Fruit fly (Drosophila melanogaster) whole organism, pupa: ENCODE measurements around the gene CG32461.
A peak's percentile ranks its signal among the peaks of the same experiment; 100 is the strongest.

Experiments
- CG10348 ChIP-seq: fragments of 200-800 bp; sonication (Bioruptor generic); IDR thresholded peaks from 2 replicates; pipeline ENCODE4 v1.3.6; 2022; ENCODE audit warnings: missing biosample characterization, missing genetic modification characterization
- CG12605 ChIP-seq: fragments of 200-800 bp; sonication (Bioruptor generic); IDR thresholded peaks from 2 replicates; pipeline ENCODE4 v1.3.6; 2022; ENCODE audit warnings: missing biosample characterization, missing genetic modification characterization
- CG13204 ChIP-seq: fragments of 200-800 bp; sonication (Bioruptor generic); optimal IDR thresholded peaks from 2 replicates; lab custom pipeline; 2018; ENCODE audit warnings: missing biosample characterization, mild to moderate bottlenecking, missing genetic modification characterization, moderate library complexity
- CG14655 ChIP-seq: fragments of 200-800 bp; sonication (Bioruptor generic); optimal IDR thresholded peaks from 3 replicates; lab custom pipeline; 2017; ENCODE audit warnings: mild to moderate bottlenecking, missing biosample characterization, missing genetic modification reagents, missing genetic modification characterization
- CG15710 ChIP-seq: fragments of 200-800 bp; sonication (Bioruptor generic); optimal IDR thresholded peaks from 2 replicates; lab custom pipeline; 2018; ENCODE audit warnings: missing biosample characterization, mild to moderate bottlenecking, missing genetic modification characterization, moderate library complexity
- CG17806 ChIP-seq: fragments of 200-800 bp; sonication (Bioruptor generic); optimal IDR thresholded peaks from 2 replicates; lab custom pipeline; 2018; ENCODE audit warnings: missing biosample characterization, mild to moderate bottlenecking, missing genetic modification characterization, moderate library complexity
- CG32121 ChIP-seq: fragments of 200-800 bp; sonication (Bioruptor generic); IDR thresholded peaks from 2 replicates; pipeline ENCODE4 v1.3.6; 2022; ENCODE audit warnings: missing biosample characterization, missing genetic modification characterization
- CG34367 ChIP-seq: fragments of 200-800 bp; sonication (Bioruptor generic); optimal IDR thresholded peaks from 2 replicates; lab custom pipeline; 2018; ENCODE audit warnings: missing biosample characterization, mild to moderate bottlenecking, missing genetic modification characterization
- CG4496 ChIP-seq: fragments of 200-800 bp; sonication (Bioruptor generic); IDR thresholded peaks from 3 replicates; pipeline ENCODE4 v1.3.6; 2022; ENCODE audit warnings: missing biosample characterization, missing genetic modification characterization
- CG8159 ChIP-seq: fragments of 200-800 bp; sonication (Bioruptor generic); optimal IDR thresholded peaks from 3 replicates; lab custom pipeline; 2018; ENCODE audit warnings: missing biosample characterization, mild to moderate bottlenecking, missing genetic modification characterization, moderate library complexity
- CG8301 ChIP-seq: fragments of 200-800 bp; sonication (Bioruptor generic); optimal IDR thresholded peaks from 2 replicates; lab custom pipeline; 2018; ENCODE audit warnings: missing biosample characterization, mild to moderate bottlenecking, missing genetic modification characterization
- CG9948 ChIP-seq: fragments of 200-800 bp; sonication (Bioruptor generic); optimal IDR thresholded peaks from 2 replicates; lab custom pipeline; 2018; ENCODE audit warnings: missing biosample characterization, mild to moderate bottlenecking, missing genetic modification characterization, moderate library complexity
- D1 ChIP-seq: fragments of 200-800 bp; sonication (Bioruptor generic); optimal IDR thresholded peaks from 2 replicates; lab custom pipeline; 2018; ENCODE audit warnings: missing biosample characterization, mild to moderate bottlenecking, missing genetic modification characterization, moderate library complexity
- EcR ChIP-seq: fragments of 200-800 bp; sonication (Bioruptor generic); optimal IDR thresholded peaks from 3 replicates; lab custom pipeline; 2019; ENCODE audit warnings: missing biosample characterization, missing genetic modification characterization, mild to moderate bottlenecking, moderate library complexity, missing genetic modification reagents
- Ets98B ChIP-seq: fragments of 200-800 bp; sonication (Bioruptor generic); IDR thresholded peaks from 2 replicates; pipeline ENCODE4 v1.3.6; 2022; ENCODE audit warnings: missing biosample characterization, missing genetic modification characterization
- Pif1A ChIP-seq: fragments of 200-800 bp; sonication (Bioruptor generic); optimal IDR thresholded peaks from 3 replicates; lab custom pipeline; 2016; ENCODE audit warnings: missing biosample characterization, missing genetic modification characterization
- Pif1B ChIP-seq: fragments of 200-800 bp; sonication (Bioruptor generic); optimal IDR thresholded peaks from 3 replicates; lab custom pipeline; 2016; ENCODE audit warnings: missing biosample characterization, missing genetic modification characterization
- Snoo ChIP-seq: fragments of 200-800 bp; sonication (Bioruptor generic); optimal IDR thresholded peaks from 3 replicates; lab custom pipeline; 2017; ENCODE audit warnings: missing biosample characterization, mild to moderate bottlenecking, missing genetic modification characterization, inconsistent platforms
- fd96Ca ChIP-seq: fragments of 200-800 bp; sonication (Bioruptor generic); IDR thresholded peaks from 3 replicates; pipeline ENCODE4 v1.3.6; 2022; ENCODE audit warnings: missing biosample characterization, missing genetic modification characterization
- gl ChIP-seq: fragments of 200-800 bp; sonication (Bioruptor generic); optimal IDR thresholded peaks from 2 replicates; lab custom pipeline; 2018; ENCODE audit warnings: missing biosample characterization, mild to moderate bottlenecking, missing genetic modification characterization
- rn ChIP-seq: fragments of 200-800 bp; sonication (Bioruptor generic); IDR thresholded peaks from 2 replicates; pipeline ENCODE4 v1.3.6; 2022; ENCODE audit warnings: missing biosample characterization, missing genetic modification characterization

The CG32461 gene

dm6 chr3L:22952703-22953102 is 2.4 kb downstream of the CG32461 start:
- TF ChIP-seq CG15710 (no peak), gl (tag; lab: Kevin White, UChicago) (no peak), CG17806 (tag; lab: Kevin White, UChicago) (no peak), CG32121 (GFP tag; lab: Robert Waterston, UW) (no peak)

dm6 chr3L:22947993-22948954 is 6.8 kb downstream of the CG32461 start:
- TF ChIP-seq Pif1B (GFP tag; lab: Kevin White, UChicago), result peak; percentile 2
- TF ChIP-seq EcR (GFP tag; lab: Kevin White, UChicago), result peak; percentile 27
- TF ChIP-seq D1, result no peak

- no peak for TF ChIP-seq Pif1B (GFP tag; lab: Kevin White, UChicago)
- 0 out of 3 replicates have a peak, but pooled peaks have one; percentile 7 for TF ChIP-seq CG4496
- TF ChIP-seq CG9948 (tag; lab: Kevin White, UChicago), result no peak
- TF ChIP-seq Ets98B (GFP tag; lab: Robert Waterston, UW), result peak; percentile 27; the same call in 1 of the 2 replicates
- TF ChIP-seq Snoo, result no peak
- no peak for TF ChIP-seq CG17806 (tag; lab: Kevin White, UChicago)
- TF ChIP-seq rn (GFP tag; lab: Robert Waterston, UW), result no peak
- 0 out of 3 replicates have a peak, but pooled peaks have one; percentile 27 for TF ChIP-seq fd96Ca
- TF ChIP-seq CG13204 (GFP tag; lab: Kevin White, UChicago), result peak; percentile 39
- TF ChIP-seq gl (tag; lab: Kevin White, UChicago), result no peak
Measured at dm6 chr3L:22945264-22945941, 9.7 kb downstream of the CG32461 start, which contains the start of gene Mes2. Mes2 (plus strand) TSS chr3L:22945657.

- TF ChIP-seq CG13204 (GFP tag; lab: Kevin White, UChicago), result no peak
- TF ChIP-seq CG34367 (tag; lab: Kevin White, UChicago), result no peak
- TF ChIP-seq CG10348 (GFP tag; lab: Robert Waterston, UW), result no peak
- TF ChIP-seq fd96Ca, result no peak
- no peak for TF ChIP-seq gl (tag; lab: Kevin White, UChicago)
- TF ChIP-seq CG12605 (GFP tag; lab: Robert Waterston, UW), result no peak
- no peak for TF ChIP-seq Snoo
- TF ChIP-seq CG8301 (tag; lab: Kevin White, UChicago), result no peak
- no peak for TF ChIP-seq CG4496
- TF ChIP-seq EcR (GFP tag; lab: Kevin White, UChicago), result no peak
- TF ChIP-seq D1, result no peak
- TF ChIP-seq Pif1B (GFP tag; lab: Kevin White, UChicago), result no peak
- TF ChIP-seq Ets98B (GFP tag; lab: Robert Waterston, UW), result no peak
- TF ChIP-seq CG8159 (tag; lab: Kevin White, UChicago), result no peak
- TF ChIP-seq CG9948 (tag; lab: Kevin White, UChicago), result no peak
- no peak for TF ChIP-seq CG32121 (GFP tag; lab: Robert Waterston, UW)
Measured at dm6 chr3L:22944493-22944892, 10.6 kb downstream of the CG32461 start.

- TF ChIP-seq CG4496, result 0 out of 3 replicates have a peak, but pooled peaks have one; percentile 38
- no peak for TF ChIP-seq CG8301 (tag; lab: Kevin White, UChicago)
Measured at dm6 chr3L:22943484-22943883, 11.6 kb downstream of the CG32461 start.

dm6 chr3L:22940249-22940648 is 14.9 kb downstream of the CG32461 start:
- TF ChIP-seq gl (tag; lab: Kevin White, UChicago), result no peak
- TF ChIP-seq, all 21 proteins: peak for 0

dm6 chr3L:22909914-22910541 is 45.1 kb downstream of the CG32461 start, which contains the start of gene CG12768:
CG12768 (plus strand) TSS chr3L:22910491.
- peak; percentile 66 for TF ChIP-seq CG4496
- peak; percentile 24 for TF ChIP-seq CG34367 (tag; lab: Kevin White, UChicago)
- peak; percentile 81 for TF ChIP-seq CG14655
- TF ChIP-seq D1, result no peak
- TF ChIP-seq CG32121 (GFP tag; lab: Robert Waterston, UW), result no peak
- no peak for TF ChIP-seq EcR (GFP tag; lab: Kevin White, UChicago)
- TF ChIP-seq Pif1B (GFP tag; lab: Kevin White, UChicago), result no peak
- peak; percentile 64 for TF ChIP-seq CG9948 (tag; lab: Kevin White, UChicago)
- no peak for TF ChIP-seq rn (GFP tag; lab: Robert Waterston, UW)
- no peak for TF ChIP-seq CG13204 (GFP tag; lab: Kevin White, UChicago)
- TF ChIP-seq CG8159 (tag; lab: Kevin White, UChicago), result peak; percentile 79
- no peak for TF ChIP-seq CG12605 (GFP tag; lab: Robert Waterston, UW)
- no peak for TF ChIP-seq Ets98B (GFP tag; lab: Robert Waterston, UW)
- TF ChIP-seq CG15710, result peak; percentile 69
- TF ChIP-seq CG17806 (tag; lab: Kevin White, UChicago), result peak; percentile 40
- TF ChIP-seq CG8301 (tag; lab: Kevin White, UChicago), result peak; percentile 42
- no peak for TF ChIP-seq Pif1A (GFP tag; lab: Kevin White, UChicago)
- no peak for TF ChIP-seq fd96Ca
- peak; percentile 45 for TF ChIP-seq Snoo
- no peak for TF ChIP-seq gl (tag; lab: Kevin White, UChicago)
- no peak for TF ChIP-seq CG10348 (GFP tag; lab: Robert Waterston, UW)
